Worm (Caenorhabditis elegans) whole organism, late embryonic: ENCODE measurements around the gene Y116F11B.2.

ENCODE experiments used
- K09A11.1 ChIP-seq: sonication (generic microtip); optimal IDR thresholded peaks from 2 replicates; lab custom pipeline; 2017; ENCODE audit warnings: antibody characterized with exemption, mild to moderate bottlenecking, missing genetic modification characterization, missing compliant biosample characterization; ENCODE audit not compliant: insufficient read depth
- T23F11.4 ChIP-seq: fragments of 200-800 bp; sonication (Bioruptor generic); optimal IDR thresholded peaks from 2 replicates; lab custom pipeline; 2018; ENCODE audit warnings: mild to moderate bottlenecking, missing genetic modification characterization, missing compliant biosample characterization
- Y22D7AL.16 ChIP-seq: sonication (generic microtip); optimal IDR thresholded peaks from 2 replicates; lab custom pipeline; 2016; ENCODE audit warnings: missing genetic modification characterization, missing compliant biosample characterization
- ama-1 ChIP-seq: fragments of 150-350 bp; optimal IDR thresholded peaks from 2 replicates; lab custom pipeline; 2014
- ceh-14 ChIP-seq: sonication (generic microtip); optimal IDR thresholded peaks from 2 replicates; lab custom pipeline; 2016; ENCODE audit warnings: missing genotype, missing genetic modification characterization, missing compliant biosample characterization
- ceh-18 ChIP-seq: sonication (generic microtip); optimal IDR thresholded peaks from 2 replicates; lab custom pipeline; 2016; ENCODE audit warnings: missing genetic modification characterization, missing compliant biosample characterization
- ceh-2 ChIP-seq: sonication (generic microtip); optimal IDR thresholded peaks from 2 replicates; lab custom pipeline; 2016; ENCODE audit warnings: missing genotype, missing genetic modification characterization, missing compliant biosample characterization
- ceh-24 ChIP-seq: sonication (generic microtip); optimal IDR thresholded peaks from 2 replicates; lab custom pipeline; 2016; ENCODE audit warnings: mild to moderate bottlenecking, missing genetic modification characterization, missing compliant biosample characterization
- ceh-31 ChIP-seq: sonication (generic microtip); optimal IDR thresholded peaks from 2 replicates; lab custom pipeline; 2016; ENCODE audit warnings: missing genetic modification characterization, missing compliant biosample characterization
- ceh-34 ChIP-seq: sonication (generic microtip); optimal IDR thresholded peaks from 2 replicates; lab custom pipeline; 2016; ENCODE audit warnings: mild to moderate bottlenecking, missing genetic modification characterization, missing compliant biosample characterization
- ceh-48 ChIP-seq: sonication (generic microtip); optimal IDR thresholded peaks from 2 replicates; lab custom pipeline; 2016; ENCODE audit warnings: missing genetic modification characterization, inconsistent platforms, missing compliant biosample characterization
- ceh-6 ChIP-seq: fragments of 200-800 bp; sonication (Bioruptor generic); optimal IDR thresholded peaks from 2 replicates; lab custom pipeline; 2018; ENCODE audit warnings: mild to moderate bottlenecking, missing genetic modification characterization, missing compliant biosample characterization
- che-1 ChIP-seq: sonication (generic microtip); optimal IDR thresholded peaks from 2 replicates; lab custom pipeline; 2016; ENCODE audit warnings: mild to moderate bottlenecking, missing genetic modification characterization, missing compliant biosample characterization
- dmd-4 ChIP-seq: sonication (generic microtip); optimal IDR thresholded peaks from 2 replicates; lab custom pipeline; 2016; ENCODE audit warnings: borderline replicate concordance, missing genetic modification characterization, missing compliant biosample characterization
- elt-2 ChIP-seq: sonication (generic microtip); optimal IDR thresholded peaks from 2 replicates; lab custom pipeline; 2016; ENCODE audit warnings: missing genetic modification reagents, missing genetic modification characterization, missing compliant biosample characterization
- elt-4 ChIP-seq: sonication (generic microtip); optimal IDR thresholded peaks from 2 replicates; lab custom pipeline; 2016; ENCODE audit warnings: missing genetic modification characterization, missing compliant biosample characterization
- ets-4 ChIP-seq: sonication (generic microtip); optimal IDR thresholded peaks from 2 replicates; lab custom pipeline; 2016; ENCODE audit warnings: missing genetic modification characterization, missing compliant biosample characterization
- eyg-1 ChIP-seq: sonication (generic microtip); optimal IDR thresholded peaks from 2 replicates; lab custom pipeline; 2016; ENCODE audit warnings: missing genotype, missing genetic modification characterization, missing compliant biosample characterization
- fkh-6 ChIP-seq: sonication (generic microtip); optimal IDR thresholded peaks from 2 replicates; lab custom pipeline; 2016; ENCODE audit warnings: missing genetic modification characterization, missing compliant biosample characterization
- gmeb-2 ChIP-seq: sonication (generic microtip); optimal IDR thresholded peaks from 2 replicates; lab custom pipeline; 2016; ENCODE audit warnings: missing genetic modification characterization, inconsistent platforms, missing compliant biosample characterization
- hlh-13 ChIP-seq: fragments of 200-800 bp; sonication (Bioruptor generic); optimal IDR thresholded peaks from 2 replicates; lab custom pipeline; 2018; ENCODE audit warnings: mild to moderate bottlenecking, missing genetic modification characterization, missing compliant biosample characterization
- hlh-30 ChIP-seq: sonication (generic microtip); optimal IDR thresholded peaks from 2 replicates; lab custom pipeline; 2017; ENCODE audit warnings: antibody characterized with exemption, missing genetic modification characterization, missing compliant biosample characterization; ENCODE audit not compliant: insufficient read depth
- lim-6 ChIP-seq: sonication (generic microtip); optimal IDR thresholded peaks from 2 replicates; lab custom pipeline; 2016; ENCODE audit warnings: missing genetic modification characterization, missing compliant biosample characterization
- lin-11 ChIP-seq: fragments of 200-800 bp; sonication (Bioruptor generic); optimal IDR thresholded peaks from 2 replicates; lab custom pipeline; 2018; ENCODE audit warnings: mild to moderate bottlenecking, missing genetic modification characterization, missing compliant biosample characterization
- mec-3 ChIP-seq: sonication (generic microtip); optimal IDR thresholded peaks from 2 replicates; lab custom pipeline; 2016; ENCODE audit warnings: borderline replicate concordance, missing genetic modification characterization, missing compliant biosample characterization
- nhr-11 ChIP-seq: fragments of 150-350 bp; optimal IDR thresholded peaks from 2 replicates; lab custom pipeline; 2014; ENCODE audit warnings: missing biosample characterization, missing genetic modification characterization
- pag-3 ChIP-seq: sonication (generic microtip); optimal IDR thresholded peaks from 2 replicates; lab custom pipeline; 2016; ENCODE audit warnings: missing compliant biosample characterization, missing genetic modification characterization, borderline replicate concordance
- pat-9 ChIP-seq: fragments of 200-800 bp; sonication (Bioruptor generic); optimal IDR thresholded peaks from 2 replicates; lab custom pipeline; 2018; ENCODE audit warnings: mild to moderate bottlenecking, missing genetic modification characterization, moderate library complexity, missing compliant biosample characterization
- pax-1 ChIP-seq: fragments of 150-350 bp; optimal IDR thresholded peaks from 2 replicates; lab custom pipeline; 2014; ENCODE audit warnings: missing biosample characterization, missing genetic modification characterization
- pros-1 ChIP-seq: fragments of 150-350 bp; optimal IDR thresholded peaks from 2 replicates; lab custom pipeline; 2014; ENCODE audit warnings: missing biosample characterization, missing genetic modification reagents, missing genetic modification characterization
- rnt-1 ChIP-seq: sonication (generic microtip); optimal IDR thresholded peaks from 2 replicates; lab custom pipeline; 2016; ENCODE audit warnings: missing genetic modification characterization, missing compliant biosample characterization
- sdc-2 ChIP-seq: sonication (generic microtip); optimal IDR thresholded peaks from 2 replicates; lab custom pipeline; 2016; ENCODE audit warnings: missing genotype, missing genetic modification characterization, missing compliant biosample characterization
- sox-4 ChIP-seq: sonication (generic microtip); optimal IDR thresholded peaks from 2 replicates; lab custom pipeline; 2017; ENCODE audit warnings: mild to moderate bottlenecking, missing genetic modification characterization, inconsistent platforms, missing compliant biosample characterization
- tbx-7 ChIP-seq: sonication (generic microtip); optimal IDR thresholded peaks from 2 replicates; lab custom pipeline; 2016; ENCODE audit warnings: missing genotype, missing genetic modification characterization, missing compliant biosample characterization
- ttx-3 ChIP-seq: sonication (generic microtip); optimal IDR thresholded peaks from 2 replicates; lab custom pipeline; 2016; ENCODE audit warnings: missing genetic modification reagents, missing genetic modification characterization, missing compliant biosample characterization
- unc-3 ChIP-seq, 2 experiments: fragments of 200-800 bp in 1 of 2; sonication (Bioruptor generic) in 1 of 2; sonication (generic microtip) in 1 of 2; conservative IDR thresholded peaks in 1 of 2; optimal IDR thresholded peaks in 1 of 2; 2 replicates each; pipeline versions ENCODE4 v1.3.6 to Lab custom; 2016 to 2022; ENCODE audit warnings: missing compliant biosample characterization in 2 of 2, missing genetic modification characterization in 2 of 2, missing genetic modification reagents in 1 of 2
- unc-42 ChIP-seq: sonication (generic microtip); optimal IDR thresholded peaks from 2 replicates; lab custom pipeline; 2016; ENCODE audit warnings: missing genotype, missing genetic modification characterization, missing compliant biosample characterization
- zip-5 ChIP-seq: sonication (generic microtip); optimal IDR thresholded peaks from 2 replicates; lab custom pipeline; 2016; ENCODE audit warnings: missing genetic modification characterization, missing compliant biosample characterization

Y116F11B.2 gene

ce11 chrV:19802797-19803196 lies 1.9 kb upstream of the Y116F11B.2 start:
- TF ChIP-seq eyg-1 (tag; lab: Kevin White, UChicago) (no peak), pros-1 (tag; lab: Kevin White, UChicago) (no peak), gmeb-2 (tag; lab: Kevin White, UChicago) (no peak), pax-1 (no peak), unc-42 (no peak), K09A11.1 (tag; lab: Kevin White, UChicago) (no peak), nhr-11 (tag; lab: Kevin White, UChicago) (no peak), zip-5 (tag; lab: Kevin White, UChicago) (no peak), sox-4 (tag; lab: Kevin White, UChicago) (no peak), ceh-48 (tag; lab: Kevin White, UChicago) (no peak)

- TF ChIP-seq hlh-30 (tag; lab: Kevin White, UChicago) (no peak), ceh-14 (tag; lab: Kevin White, UChicago) (no peak), ttx-3 (tag; lab: Kevin White, UChicago) (no peak), ceh-48 (tag; lab: Kevin White, UChicago) (no peak), ceh-31 (no peak), unc-3 (GFP tag; conservative IDR thresholded peaks at IDR 0.05; lab: Robert Waterston, UW) (no peak), unc-3 (tag; optimal IDR thresholded peaks at IDR 0.05; lab: Kevin White, UChicago) (no peak), elt-4 (tag; lab: Kevin White, UChicago) (no peak), ceh-24 (tag; lab: Kevin White, UChicago) (no peak), T23F11.4 (GFP tag; lab: Kevin White, UChicago) (no peak), pag-3 (tag; lab: Kevin White, UChicago) (no peak), elt-2 (no peak), ceh-6 (GFP tag; lab: Kevin White, UChicago) (no peak), lin-11 (tag; lab: Kevin White, UChicago) (no peak), sdc-2 (tag; lab: Kevin White, UChicago) (no peak), dmd-4 (tag; lab: Kevin White, UChicago) (no peak), rnt-1 (tag; lab: Kevin White, UChicago) (no peak), lim-6 (no peak), mec-3 (tag; lab: Kevin White, UChicago) (no peak), ceh-2 (tag; lab: Kevin White, UChicago) (no peak), pat-9 (tag; lab: Kevin White, UChicago) (no peak)
Observed at ce11 chrV:19794931-19795330, 6.0 kb downstream of the Y116F11B.2 start, which contains the start of gene M162.7. Gene M162.7 (minus strand): TSS chrV:19795031.

ce11 chrV:19790248-19790647 lies 10.7 kb downstream of the Y116F11B.2 start:
- no peak for TF ChIP-seq pros-1 (tag; lab: Kevin White, UChicago)
- TF ChIP-seq ets-4 (tag; lab: Kevin White, UChicago): no peak
- TF ChIP-seq ceh-34 (tag; lab: Kevin White, UChicago): no peak
- TF ChIP-seq fkh-6 (tag; lab: Kevin White, UChicago): no peak
- no peak for TF ChIP-seq hlh-13 (GFP tag; lab: Kevin White, UChicago)
- TF ChIP-seq lim-6: no peak
- no peak for TF ChIP-seq nhr-11 (tag; lab: Kevin White, UChicago)
- no peak for TF ChIP-seq ttx-3 (tag; lab: Kevin White, UChicago)
- no peak for TF ChIP-seq che-1 (tag; lab: Kevin White, UChicago)
- TF ChIP-seq Y22D7AL.16 (tag; lab: Kevin White, UChicago): no peak
- TF ChIP-seq tbx-7 (tag; lab: Kevin White, UChicago): no peak

- TF ChIP-seq ama-1 (lab: Kevin White, UChicago) (no peak), elt-2 (peak; percentile 55), unc-3 (GFP tag; conservative IDR thresholded peaks at IDR 0.05; lab: Robert Waterston, UW) (no peak), unc-3 (tag; optimal IDR thresholded peaks at IDR 0.05; lab: Kevin White, UChicago) (no peak), unc-42 (no peak), ceh-18 (tag; lab: Kevin White, UChicago) (no peak), K09A11.1 (tag; lab: Kevin White, UChicago) (no peak), ets-4 (tag; lab: Kevin White, UChicago) (no peak), ceh-24 (tag; lab: Kevin White, UChicago) (no peak)
Observed at ce11 chrV:19788360-19788759, 12.6 kb downstream of the Y116F11B.2 start, which contains the start of gene clec-258. Gene clec-258 (plus strand): TSS chrV:19788440.
